Worm (Caenorhabditis elegans) whole organism, L2 larva: ENCODE results near the gene asm-1.

Source experiments
- alr-1 ChIP-seq: fragments of 150-350 bp; optimal IDR thresholded peaks from 2 replicates; lab custom pipeline; 2014; ENCODE audit warnings: missing biosample characterization, missing genetic modification characterization
- elt-1 ChIP-seq: fragments of 150-350 bp; optimal IDR thresholded peaks from 2 replicates; lab custom pipeline; 2014; ENCODE audit warnings: missing biosample characterization, missing genetic modification characterization
- elt-3 ChIP-seq: sonication (generic microtip); optimal IDR thresholded peaks from 2 replicates; lab custom pipeline; 2017; ENCODE audit warnings: missing biosample characterization, missing genetic modification characterization
- lin-13 ChIP-seq: fragments of 150-350 bp; optimal IDR thresholded peaks from 2 replicates; lab custom pipeline; 2014; ENCODE audit warnings: missing biosample characterization, missing genetic modification reagents, missing genetic modification characterization
- mab-5 ChIP-seq: fragments of 150-350 bp; optimal IDR thresholded peaks from 2 replicates; lab custom pipeline; 2014; ENCODE audit warnings: missing biosample characterization, missing genetic modification characterization
- mdl-1 ChIP-seq, 2 experiments: fragments of 150-350 bp in 1 of 2; sonication (generic microtip) in 1 of 2; optimal IDR thresholded peaks; 2 replicates each; lab custom pipeline; 2017; ENCODE audit warnings: missing biosample characterization in 2 of 2, missing genetic modification characterization in 2 of 2
- nhr-77 ChIP-seq: fragments of 150-350 bp; optimal IDR thresholded peaks from 2 replicates; lab custom pipeline; 2014; ENCODE audit warnings: missing biosample characterization, missing genetic modification characterization
- ztf-11 ChIP-seq: sonication (generic microtip); optimal IDR thresholded peaks from 2 replicates; lab custom pipeline; 2017; ENCODE audit warnings: missing biosample characterization, missing genetic modification characterization

DNA sequence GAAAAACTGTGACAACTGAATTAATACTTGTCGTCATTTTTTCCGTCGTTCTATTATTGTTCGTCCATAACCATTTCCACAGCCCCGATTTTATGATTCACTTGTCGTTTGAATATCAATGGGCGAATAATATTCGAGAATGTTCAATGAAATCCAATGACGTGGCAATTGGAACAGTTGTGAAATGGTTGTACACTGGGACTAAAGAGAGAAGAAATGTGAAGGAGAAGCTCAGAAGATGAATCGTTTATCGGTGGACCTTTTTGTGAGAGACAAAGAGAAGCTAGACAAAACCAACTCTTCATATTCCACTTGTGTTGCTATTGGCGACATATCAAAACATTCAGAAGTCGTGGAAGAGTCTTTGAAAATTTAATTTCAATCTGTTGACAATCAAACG lies 39.1 kb upstream of the asm-1 start, which contains the start of gene clhm-1:
- TF ChIP-seq ztf-11 (no peak), mab-5 (no peak), elt-1 (tag; lab: Kevin White, UChicago) (no peak), mdl-1 (tag; optimal IDR thresholded peaks at IDR 0.05; lab: Kevin White, UChicago) (no peak), alr-1 (no peak), nhr-77 (no peak), elt-3 (no peak), lin-13 (GFP tag; lab: Kevin White, UChicago) (no peak)
